Fruit fly (Drosophila melanogaster) whole organism, embryonic: ENCODE data around the gene CG14695.

Source experiments
- Atf6 ChIP-seq: fragments of 200-800 bp; sonication (Bioruptor generic); IDR thresholded peaks from 2 replicates; pipeline ENCODE4 v1.3.6; 2022; ENCODE audit warnings: missing biosample characterization, missing genetic modification characterization
- CG10267 ChIP-seq: fragments of 200-800 bp; sonication (Bioruptor generic); optimal IDR thresholded peaks from 2 replicates; lab custom pipeline; 2018; ENCODE audit warnings: missing biosample characterization, mild to moderate bottlenecking, missing genetic modification characterization, moderate library complexity
- CG10979 ChIP-seq: fragments of 200-800 bp; sonication (Bioruptor generic); optimal IDR thresholded peaks from 2 replicates; lab custom pipeline; 2018; ENCODE audit warnings: missing biosample characterization, mild to moderate bottlenecking, missing genetic modification characterization, moderate library complexity
- CG11247 ChIP-seq: fragments of 200-800 bp; sonication (Bioruptor generic); IDR thresholded peaks from 2 replicates; pipeline ENCODE4 v1.3.6; 2022; ENCODE audit warnings: missing biosample characterization, missing genetic modification characterization
- CG11560 ChIP-seq: fragments of 200-800 bp; sonication (Bioruptor generic); IDR thresholded peaks from 3 replicates; pipeline ENCODE4 v1.3.6; 2022; ENCODE audit warnings: missing biosample characterization, missing genetic modification characterization
- CG11695 ChIP-seq: fragments of 200-800 bp; sonication (Bioruptor generic); IDR thresholded peaks from 3 replicates; pipeline ENCODE4 v1.3.6; 2022; ENCODE audit warnings: missing biosample characterization, missing genetic modification characterization
- CG12391 ChIP-seq: fragments of 200-800 bp; sonication (Bioruptor generic); optimal IDR thresholded peaks from 3 replicates; lab custom pipeline; 2018; ENCODE audit warnings: missing biosample characterization, mild to moderate bottlenecking, missing genetic modification characterization, moderate library complexity
- CG12659 ChIP-seq: fragments of 200-800 bp; sonication (Bioruptor generic); optimal IDR thresholded peaks from 3 replicates; lab custom pipeline; 2017; ENCODE audit warnings: mild to moderate bottlenecking, missing biosample characterization, missing genetic modification reagents, missing genetic modification characterization
- CG12942 ChIP-seq: fragments of 200-800 bp; sonication (Bioruptor generic); optimal IDR thresholded peaks from 3 replicates; lab custom pipeline; 2016; ENCODE audit warnings: missing biosample characterization, missing genetic modification characterization
- CG13775 ChIP-seq: fragments of 200-800 bp; sonication (Bioruptor generic); optimal IDR thresholded peaks from 3 replicates; lab custom pipeline; 2017; ENCODE audit warnings: missing biosample characterization, mild to moderate bottlenecking, missing genetic modification characterization
- CG14050 ChIP-seq: fragments of 200-800 bp; sonication (Bioruptor generic); IDR thresholded peaks from 3 replicates; pipeline ENCODE4 v1.3.6; 2022; ENCODE audit warnings: missing biosample characterization, missing genetic modification characterization
- CG15479 ChIP-seq: fragments of 200-800 bp; sonication (Bioruptor generic); optimal IDR thresholded peaks from 3 replicates; lab custom pipeline; 2019; ENCODE audit warnings: missing biosample characterization, mild to moderate bottlenecking, missing genetic modification characterization, moderate library complexity
- CG17385 ChIP-seq: fragments of 200-800 bp; sonication (Bioruptor generic); optimal IDR thresholded peaks from 3 replicates; lab custom pipeline; 2018; ENCODE audit warnings: missing biosample characterization, mild to moderate bottlenecking, missing genetic modification characterization
- CG2678 ChIP-seq: fragments of 200-800 bp; sonication (Bioruptor generic); optimal IDR thresholded peaks from 3 replicates; lab custom pipeline; 2019; ENCODE audit warnings: missing biosample characterization, mild to moderate bottlenecking, missing genetic modification characterization, moderate library complexity
- CG3995 ChIP-seq: fragments of 200-800 bp; sonication (Bioruptor generic); optimal IDR thresholded peaks from 3 replicates; lab custom pipeline; 2016; ENCODE audit warnings: missing biosample characterization, missing genetic modification characterization
- CG4707 ChIP-seq: fragments of 200-800 bp; sonication (Bioruptor generic); optimal IDR thresholded peaks from 2 replicates; lab custom pipeline; 2018; ENCODE audit warnings: missing biosample characterization, mild to moderate bottlenecking, missing genetic modification characterization, moderate library complexity
- CG6272 ChIP-seq: fragments of 200-800 bp; sonication (Bioruptor generic); IDR thresholded peaks from 2 replicates; pipeline ENCODE4 v1.3.6; 2022; ENCODE audit warnings: missing biosample characterization, missing genetic modification characterization
- CG8478 ChIP-seq: fragments of >200 bp; optimal IDR thresholded peaks from 2 replicates; lab custom pipeline; 2018
- CG9609 ChIP-seq: fragments of 200-800 bp; sonication (Bioruptor generic); optimal IDR thresholded peaks from 3 replicates; lab custom pipeline; 2016; ENCODE audit warnings: missing biosample characterization, missing genetic modification characterization
- CG9797 ChIP-seq: fragments of 200-800 bp; sonication (Bioruptor generic); optimal IDR thresholded peaks from 3 replicates; lab custom pipeline; 2018; ENCODE audit warnings: missing biosample characterization, mild to moderate bottlenecking, missing genetic modification characterization
- ERR ChIP-seq: fragments of 200-800 bp; sonication (Bioruptor generic); optimal IDR thresholded peaks from 2 replicates; lab custom pipeline; 2016; ENCODE audit warnings: missing biosample characterization, missing genetic modification characterization
- Gsc ChIP-seq: fragments of 200-800 bp; sonication (Bioruptor generic); IDR thresholded peaks from 2 replicates; pipeline ENCODE4 v1.3.6; 2022; ENCODE audit warnings: missing biosample characterization, missing genetic modification characterization
- HHEX ChIP-seq: fragments of 200-800 bp; sonication (Bioruptor generic); optimal IDR thresholded peaks from 3 replicates; lab custom pipeline; 2017; ENCODE audit warnings: missing biosample characterization, mild to moderate bottlenecking, missing genetic modification characterization, missing genetic modification reagents
- HmgZ ChIP-seq: fragments of 200-800 bp; sonication (Bioruptor generic); optimal IDR thresholded peaks from 2 replicates; lab custom pipeline; 2018; ENCODE audit warnings: missing biosample characterization, mild to moderate bottlenecking, missing genetic modification characterization
- Lim3 ChIP-seq: fragments of 200-800 bp; sonication (Bioruptor generic); IDR thresholded peaks from 2 replicates; pipeline ENCODE4 v1.3.6; 2022; ENCODE audit warnings: missing biosample characterization, missing genetic modification characterization
- Mad ChIP-seq: fragments of 200-800 bp; sonication (Bioruptor generic); optimal IDR thresholded peaks from 2 replicates; lab custom pipeline; 2016; ENCODE audit warnings: missing biosample characterization, missing genetic modification characterization
- Max ChIP-seq: fragments of 200-800 bp; sonication (Bioruptor generic); optimal IDR thresholded peaks from 2 replicates; lab custom pipeline; 2016; ENCODE audit warnings: missing biosample characterization, mild to moderate bottlenecking, missing genetic modification characterization
- Meics ChIP-seq: fragments of 200-800 bp; sonication (Bioruptor generic); optimal IDR thresholded peaks from 2 replicates; lab custom pipeline; 2017; ENCODE audit warnings: missing biosample characterization, mild to moderate bottlenecking, missing genetic modification characterization
- Nf-YA ChIP-seq: fragments of 200-800 bp; sonication (Bioruptor generic); IDR thresholded peaks from 2 replicates; pipeline ENCODE4 v1.3.6; 2022; ENCODE audit warnings: missing biosample characterization, missing genetic modification characterization
- Oli ChIP-seq: fragments of 200-800 bp; sonication (Bioruptor generic); optimal IDR thresholded peaks from 2 replicates; lab custom pipeline; 2018; ENCODE audit warnings: missing biosample characterization, mild to moderate bottlenecking, missing genetic modification characterization, moderate library complexity
- Rx ChIP-seq: fragments of 200-800 bp; sonication (Bioruptor generic); IDR thresholded peaks from 2 replicates; pipeline ENCODE4 v1.3.6; 2022; ENCODE audit warnings: missing biosample characterization, missing genetic modification characterization
- Sox102F ChIP-seq: fragments of 200-800 bp; sonication (Bioruptor generic); optimal IDR thresholded peaks from 2 replicates; lab custom pipeline; 2018; ENCODE audit warnings: missing biosample characterization, mild to moderate bottlenecking, missing genetic modification characterization, moderate library complexity
- TFAM ChIP-seq: fragments of 200-800 bp; sonication (Bioruptor generic); optimal IDR thresholded peaks from 2 replicates; lab custom pipeline; 2017; ENCODE audit warnings: missing biosample characterization, missing genetic modification characterization, inconsistent platforms
- abd-A ChIP-seq: fragments of 200-800 bp; sonication (Bioruptor generic); optimal IDR thresholded peaks from 3 replicates; lab custom pipeline; 2019; ENCODE audit warnings: missing biosample characterization, mild to moderate bottlenecking, missing genetic modification characterization, moderate library complexity
- aop ChIP-seq: fragments of 200-800 bp; sonication (Bioruptor generic); IDR thresholded peaks from 2 replicates; pipeline ENCODE4 v1.3.6; 2022; ENCODE audit warnings: missing biosample characterization, missing genetic modification characterization
- ato ChIP-seq: fragments of 200-800 bp; sonication (Bioruptor generic); IDR thresholded peaks from 2 replicates; pipeline ENCODE4 v1.3.6; 2022; ENCODE audit warnings: missing biosample characterization, missing genetic modification characterization; ENCODE audit not compliant: partially characterized antibody
- cg ChIP-seq: fragments of 200-800 bp; sonication (Bioruptor generic); optimal IDR thresholded peaks from 3 replicates; lab custom pipeline; 2019; ENCODE audit warnings: missing biosample characterization, mild to moderate bottlenecking, missing genetic modification characterization, moderate library complexity
- dysf ChIP-seq: fragments of 200-800 bp; sonication (Bioruptor generic); IDR thresholded peaks from 3 replicates; pipeline ENCODE4 v1.3.6; 2022; ENCODE audit warnings: missing biosample characterization, missing genetic modification characterization
- fd64A ChIP-seq: fragments of 200-800 bp; sonication (Bioruptor generic); optimal IDR thresholded peaks from 3 replicates; lab custom pipeline; 2018; ENCODE audit warnings: missing biosample characterization, mild to moderate bottlenecking, missing genetic modification characterization
- ftz-f1 ChIP-seq: fragments of 200-800 bp; sonication (Bioruptor generic); optimal IDR thresholded peaks from 2 replicates; lab custom pipeline; 2016; ENCODE audit warnings: missing biosample characterization, missing genetic modification characterization
- kah ChIP-seq: fragments of 200-800 bp; sonication (Bioruptor generic); optimal IDR thresholded peaks from 2 replicates; lab custom pipeline; 2018; ENCODE audit warnings: missing biosample characterization, mild to moderate bottlenecking, missing genetic modification characterization
- mam ChIP-seq: fragments of 200-800 bp; sonication (Bioruptor generic); optimal IDR thresholded peaks from 3 replicates; lab custom pipeline; 2016; ENCODE audit warnings: missing biosample characterization, missing genetic modification characterization
- nerfin-1 ChIP-seq: fragments of 200-800 bp; sonication (Bioruptor generic); optimal IDR thresholded peaks from 3 replicates; lab custom pipeline; 2019; ENCODE audit warnings: missing biosample characterization, mild to moderate bottlenecking, missing genetic modification characterization, moderate library complexity
- nmo ChIP-seq: fragments of 200-800 bp; sonication (Bioruptor generic); optimal IDR thresholded peaks from 2 replicates; lab custom pipeline; 2018; ENCODE audit warnings: missing biosample characterization, mild to moderate bottlenecking, missing genetic modification characterization, moderate library complexity
- ro ChIP-seq: fragments of 200-800 bp; sonication (Bioruptor generic); IDR thresholded peaks from 2 replicates; pipeline ENCODE4 v1.3.6; 2022; ENCODE audit warnings: missing biosample characterization, missing genetic modification characterization
- slou ChIP-seq: fragments of 200-800 bp; sonication (Bioruptor generic); optimal IDR thresholded peaks from 3 replicates; lab custom pipeline; 2016; ENCODE audit warnings: missing biosample characterization, missing genetic modification characterization
- ssp ChIP-seq: fragments of 200-800 bp; sonication (Bioruptor generic); IDR thresholded peaks from 2 replicates; pipeline ENCODE4 v1.3.6; 2022; ENCODE audit warnings: missing biosample characterization, missing genetic modification characterization
- stwl ChIP-seq: fragments of 200-800 bp; sonication (Bioruptor generic); optimal IDR thresholded peaks from 3 replicates; lab custom pipeline; 2018; ENCODE audit warnings: missing biosample characterization, mild to moderate bottlenecking, missing genetic modification characterization, moderate library complexity
- tna ChIP-seq: fragments of 200-800 bp; sonication (Bioruptor generic); IDR thresholded peaks from 2 replicates; pipeline ENCODE4 v1.3.6; 2022; ENCODE audit warnings: missing biosample characterization, missing genetic modification characterization; ENCODE audit not compliant: partially characterized antibody
- tx ChIP-seq: fragments of 200-800 bp; sonication (Bioruptor generic); optimal IDR thresholded peaks from 2 replicates; lab custom pipeline; 2016; ENCODE audit warnings: missing biosample characterization, missing genetic modification characterization

The CG14695 gene

dm6 chr3R:10884031-10884677, 5.0 kb upstream of the CG14695 start (continued):
- no peak for TF ChIP-seq CG4707 (GFP tag; lab: Kevin White, UChicago)
- TF ChIP-seq dysf (GFP tag; lab: Robert Waterston, UW), result peak; percentile 90
- TF ChIP-seq Atf6 (GFP tag; lab: Robert Waterston, UW), result peak; percentile 76
- peak; percentile 3 for TF ChIP-seq cg (GFP tag; lab: Kevin White, UChicago)
- TF ChIP-seq Lim3 (GFP tag; lab: Robert Waterston, UW), result peak; percentile 44; the same call in 1 of the 2 replicates
- no peak for TF ChIP-seq TFAM (GFP tag; lab: Kevin White, UChicago)
- TF ChIP-seq ro, result peak; percentile 40
- TF ChIP-seq Meics, result peak; percentile 84
- peak; percentile 82 for TF ChIP-seq abd-A
- no peak for TF ChIP-seq CG15479 (GFP tag; lab: Kevin White, UChicago)
- TF ChIP-seq tx (GFP tag; lab: Kevin White, UChicago), result no peak
- TF ChIP-seq CG2678, result peak; percentile 90
- no peak for TF ChIP-seq stwl (tag; lab: Kevin White, UChicago)
- peak; percentile 44 for TF ChIP-seq ssp (GFP tag; lab: Robert Waterston, UW)
- peak; percentile 56 for TF ChIP-seq Oli (tag; lab: Kevin White, UChicago)
- TF ChIP-seq CG10979 (tag; lab: Kevin White, UChicago), result peak; percentile 52
- peak; percentile 84 for TF ChIP-seq CG11695
- TF ChIP-seq ato (GFP tag; lab: Robert Waterston, UW), result no peak
- TF ChIP-seq Sox102F (GFP tag; lab: Kevin White, UChicago), result peak; percentile 73
- TF ChIP-seq CG12391 (tag; lab: Kevin White, UChicago), result peak; percentile 60
- TF ChIP-seq HmgZ (tag; lab: Kevin White, UChicago), result peak; percentile 58
- TF ChIP-seq fd64A (GFP tag; lab: Kevin White, UChicago), result no peak
- TF ChIP-seq CG3995 (GFP tag; lab: Kevin White, UChicago), result peak; percentile 24
- TF ChIP-seq CG12942 (GFP tag; lab: Kevin White, UChicago), result peak; percentile 1
- TF ChIP-seq kah, result peak; percentile 37
- no peak for TF ChIP-seq Mad (GFP tag; lab: Kevin White, UChicago)
- peak; percentile 48 for TF ChIP-seq mam (GFP tag; lab: Kevin White, UChicago)
- TF ChIP-seq CG12659 (GFP tag; lab: Kevin White, UChicago), result peak; percentile 65
- no peak for TF ChIP-seq aop (GFP tag; lab: Robert Waterston, UW)
- TF ChIP-seq CG13775 (GFP tag; lab: Kevin White, UChicago), result peak; percentile 11
- TF ChIP-seq slou (GFP tag; lab: Kevin White, UChicago), result no peak
- peak; percentile 54 for TF ChIP-seq nerfin-1
- peak; percentile 57; the same call in 2 of the 3 replicates for TF ChIP-seq CG11560 (tag; lab: Robert Waterston, UW)
- TF ChIP-seq nmo (GFP tag; lab: Kevin White, UChicago), result peak; percentile 78
- TF ChIP-seq CG14050 (GFP tag; lab: Robert Waterston, UW), result peak; percentile 67
- no peak for TF ChIP-seq CG8478 (lab: Kevin White, UChicago)
- TF ChIP-seq Max (GFP tag; lab: Kevin White, UChicago), result peak; percentile 22
- TF ChIP-seq CG6272 (GFP tag; lab: Robert Waterston, UW), result peak; percentile 72
- TF ChIP-seq tna, result no peak
- peak; percentile 54 for TF ChIP-seq CG10267 (tag; lab: Kevin White, UChicago)
- TF ChIP-seq CG9797, result no peak
- TF ChIP-seq Gsc (GFP tag; lab: Robert Waterston, UW), result peak; percentile 9; the same call in 1 of the 2 replicates
- no peak for TF ChIP-seq CG9609
- peak; percentile 83 for TF ChIP-seq HHEX (GFP tag; lab: Kevin White, UChicago)
- TF ChIP-seq ftz-f1, result no peak
- TF ChIP-seq Rx (GFP tag; lab: Robert Waterston, UW), result peak; percentile 67
- TF ChIP-seq ERR (GFP tag; lab: Kevin White, UChicago), result no peak
- peak; percentile 65 for TF ChIP-seq CG17385 (GFP tag; lab: Kevin White, UChicago)
- peak; percentile 79 for TF ChIP-seq CG11247
- 0 out of 2 replicates have a peak, but pooled peaks have one; percentile 32 for TF ChIP-seq Nf-YA (GFP tag; lab: Robert Waterston, UW)
